Worm (Caenorhabditis elegans): ENCODE data around the gene F31F4.1.

The F31F4.1 gene

DNA sequence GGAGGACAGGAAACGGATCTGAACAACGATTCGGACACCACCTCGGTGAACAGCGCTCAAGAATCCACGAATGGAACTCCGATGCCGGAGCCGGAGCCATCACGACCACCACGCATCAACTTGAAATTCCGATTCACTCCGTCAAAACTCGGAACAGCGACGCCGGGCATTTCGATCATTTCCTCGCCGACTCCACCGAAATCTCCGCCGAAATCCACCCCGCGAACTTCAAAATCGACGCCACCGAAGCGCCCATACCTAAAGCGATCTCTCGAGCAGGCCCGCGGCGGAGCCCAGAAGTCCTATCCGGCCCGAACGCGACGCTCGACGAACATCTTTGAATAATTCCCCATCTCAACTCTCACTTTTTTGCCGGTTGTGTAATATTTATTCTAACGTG lies 5.7 kb downstream of the F31F4.1 start:
- TF ChIP-seq snpc-4 (tag; optimal IDR thresholded peaks at IDR 0.05) (no peak), nfya-1 (tag; optimal IDR thresholded peaks at IDR 0.05; ENCODE audit: insufficient read depth) (no peak), nhr-76 (tag; optimal IDR thresholded peaks at IDR 0.05) (no peak), hmg-11 (tag; optimal IDR thresholded peaks at IDR 0.05) (no peak), pha-4 (tag; optimal IDR thresholded peaks at IDR 0.05) (no peak), nhr-12 (tag; optimal IDR thresholded peaks at IDR 0.05) (no peak), skn-1 (tag; optimal IDR thresholded peaks at IDR 0.05) (no peak), nhr-67 (tag; optimal IDR thresholded peaks at IDR 0.05) (no peak), fos-1 (tag; optimal IDR thresholded peaks at IDR 0.05) (no peak), nhr-23 (tag; optimal IDR thresholded peaks at IDR 0.05) (no peak), eor-1 (tag; optimal IDR thresholded peaks at IDR 0.05) (no peak), nhr-43 (tag; optimal IDR thresholded peaks at IDR 0.05; ENCODE audit: poor library complexity, severe bottlenecking) (no peak), lin-39 (tag; optimal IDR thresholded peaks at IDR 0.05) (no peak), egl-5 (tag; optimal IDR thresholded peaks at IDR 0.05) (no peak), nhr-28 (tag; optimal IDR thresholded peaks at IDR 0.05) (no peak), elt-1 (tag; optimal IDR thresholded peaks at IDR 0.05) (no peak), ama-1 (optimal IDR thresholded peaks at IDR 0.05) (no peak)

DNA sequence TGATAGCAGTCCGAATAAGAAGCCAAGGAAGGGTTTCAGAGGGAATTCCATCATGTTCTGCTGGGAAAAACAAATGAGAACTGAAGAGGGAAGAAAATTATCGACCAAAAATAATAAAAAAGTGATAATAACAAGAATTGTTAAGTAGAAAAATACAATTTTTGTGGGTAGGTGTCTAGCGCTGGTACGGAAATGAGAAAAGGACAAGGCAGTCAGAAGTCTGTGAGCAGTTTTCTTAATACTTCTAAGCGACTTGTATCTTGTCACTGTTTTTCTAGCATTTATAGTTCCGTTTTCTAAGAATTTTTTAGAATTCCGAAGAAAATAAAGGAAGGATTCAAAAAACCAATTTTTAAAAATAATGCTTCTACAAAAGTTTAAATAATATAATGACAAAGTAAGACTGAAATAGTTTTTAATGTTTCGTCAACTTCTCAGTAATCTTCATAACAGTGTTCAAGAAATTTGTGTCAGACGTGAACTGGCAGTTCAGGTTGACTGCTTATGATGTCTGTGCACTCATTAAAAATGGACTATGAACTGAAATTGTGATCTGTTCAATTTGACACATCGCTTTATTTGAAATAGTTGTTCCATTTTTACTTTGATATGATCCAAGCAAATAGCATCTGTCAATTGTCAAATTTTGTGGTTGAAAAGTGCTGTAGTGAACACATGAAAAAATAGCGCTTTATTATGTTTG lies 9.0 kb downstream of the F31F4.1 start, which contains the start of gene srx-4:
Gene srx-4, minus strand, starts transcription at position 51 of the 703 bp plus-strand sequence.
- TF ChIP-seq nhr-12 (tag; optimal IDR thresholded peaks at IDR 0.05) (no peak), ama-1 (optimal IDR thresholded peaks at IDR 0.05) (no peak), zag-1 (tag; optimal IDR thresholded peaks at IDR 0.05) (no peak), pha-4 (tag; optimal IDR thresholded peaks at IDR 0.05) (no peak), pqm-1 (tag; optimal IDR thresholded peaks at IDR 0.05) (no peak), nhr-28 (tag; optimal IDR thresholded peaks at IDR 0.05) (no peak), sea-2 (GFP tag; optimal IDR thresholded peaks at IDR 0.05) (no peak), elt-1 (tag; optimal IDR thresholded peaks at IDR 0.05) (no peak), unc-62 (GFP tag; optimal IDR thresholded peaks at IDR 0.05) (no peak), nfya-1 (tag; optimal IDR thresholded peaks at IDR 0.05; ENCODE audit: insufficient read depth) (no peak), elt-2 (tag; optimal IDR thresholded peaks at IDR 0.05) (no peak), nhr-25 (tag; optimal IDR thresholded peaks at IDR 0.05) (no peak), snpc-4 (tag; optimal IDR thresholded peaks at IDR 0.05) (no peak), fkh-10 (GFP tag; optimal IDR thresholded peaks at IDR 0.05) (no peak)

DNA sequence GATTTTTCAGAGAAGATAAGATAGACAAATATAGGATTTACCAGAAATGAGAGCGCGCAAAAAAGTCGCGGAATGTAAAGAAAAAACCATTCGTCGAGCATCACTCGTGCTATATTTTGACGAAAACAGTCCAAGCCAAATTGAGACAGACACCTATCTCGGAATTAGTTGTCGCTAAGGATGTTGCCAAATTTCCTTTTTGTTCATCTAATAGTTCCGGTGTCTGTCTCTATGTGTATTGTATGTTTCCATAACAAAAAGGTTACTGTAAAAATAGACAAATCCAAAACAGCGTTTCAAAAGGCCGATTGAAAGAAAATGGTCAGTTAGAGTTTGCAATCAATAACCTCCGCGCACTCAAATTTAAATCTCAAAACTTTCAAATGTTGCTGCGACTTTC lies 10.8 kb downstream of the F31F4.1 start, which contains the start of gene srj-53:
Gene srj-53, minus strand, starts transcription at position 101 of the 400 bp plus-strand sequence.
- TF ChIP-seq fos-1 (tag; optimal IDR thresholded peaks at IDR 0.05) (no peak), nfya-1 (tag; optimal IDR thresholded peaks at IDR 0.05; ENCODE audit: insufficient read depth) (no peak), ZK546.5 (tag; optimal IDR thresholded peaks at IDR 0.05) (no peak), unc-62 (GFP tag; optimal IDR thresholded peaks at IDR 0.05) (no peak), mml-1 (tag; optimal IDR thresholded peaks at IDR 0.05) (no peak), nhr-12 (tag; optimal IDR thresholded peaks at IDR 0.05) (no peak), ztf-4 (tag; optimal IDR thresholded peaks at IDR 0.05) (no peak), elt-3 (tag; optimal IDR thresholded peaks at IDR 0.05) (no peak), pqm-1 (tag; optimal IDR thresholded peaks at IDR 0.05) (no peak), nhr-237 (tag; optimal IDR thresholded peaks at IDR 0.05) (no peak), unc-39 (tag; optimal IDR thresholded peaks at IDR 0.05) (no peak), jun-1 (tag; optimal IDR thresholded peaks at IDR 0.05) (no peak), ztf-11 (tag; optimal IDR thresholded peaks at IDR 0.05) (no peak), aly-2 (tag; optimal IDR thresholded peaks at IDR 0.05) (no peak), nhr-77 (tag; optimal IDR thresholded peaks at IDR 0.05) (no peak), zag-1 (tag; optimal IDR thresholded peaks at IDR 0.05) (no peak), ceh-28 (tag; optimal IDR thresholded peaks at IDR 0.05) (no peak), egl-27 (tag; optimal IDR thresholded peaks at IDR 0.05) (no peak), nhr-43 (tag; optimal IDR thresholded peaks at IDR 0.05; ENCODE audit: poor library complexity, severe bottlenecking) (no peak)

DNA sequence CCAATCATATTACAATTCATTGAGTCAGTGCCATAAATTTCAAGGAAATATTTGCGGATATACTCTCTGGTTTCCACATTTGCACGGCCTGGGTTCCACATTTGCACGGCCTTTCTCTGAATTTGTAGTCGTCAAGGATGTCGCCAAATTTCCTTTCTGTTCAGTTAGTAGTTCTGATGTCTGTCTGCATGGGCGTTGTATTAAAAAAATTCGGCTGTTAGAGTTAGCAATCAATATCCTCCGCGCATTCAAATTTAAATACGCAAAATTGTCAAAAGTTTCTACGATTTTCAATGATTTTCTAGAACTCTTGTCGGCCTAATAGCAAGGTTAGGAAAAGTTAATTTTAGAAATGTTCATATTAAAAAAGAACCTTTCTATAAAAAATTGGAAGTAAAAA lies 12.1 kb downstream of the F31F4.1 start, which contains the start of gene srj-52:
Gene srj-52, minus strand, starts transcription at position 101 of the 400 bp plus-strand sequence.
- TF ChIP-seq egl-27 (tag; optimal IDR thresholded peaks at IDR 0.05) (no peak), snpc-4 (tag; optimal IDR thresholded peaks at IDR 0.05) (no peak), unc-39 (tag; optimal IDR thresholded peaks at IDR 0.05) (no peak), fos-1 (tag; optimal IDR thresholded peaks at IDR 0.05) (no peak)
